Worm (Caenorhabditis elegans) whole organism, mixed stage, embryonic: ENCODE data around the gene smc-4.
A peak's percentile ranks its signal among the peaks of the same experiment; 100 is the strongest.

Experiments used
- M03D4.4 ChIP-seq: sonication (generic microtip); optimal IDR thresholded peaks from 2 replicates; lab custom pipeline; 2017; ENCODE audit warnings: mild to moderate bottlenecking, missing genetic modification characterization, missing compliant biosample characterization
- blmp-1 ChIP-seq: fragments of 150-350 bp; optimal IDR thresholded peaks from 2 replicates; lab custom pipeline; 2014; ENCODE audit warnings: missing biosample characterization, missing genetic modification characterization
- ceh-39 ChIP-seq: fragments of 150-350 bp; optimal IDR thresholded peaks from 2 replicates; lab custom pipeline; 2014; ENCODE audit warnings: missing biosample characterization, missing genetic modification characterization
- ceh-43 ChIP-seq: fragments of 200-800 bp; sonication (Bioruptor generic); optimal IDR thresholded peaks from 2 replicates; lab custom pipeline; 2018; ENCODE audit warnings: mild to moderate bottlenecking, missing genetic modification characterization, moderate library complexity, missing compliant biosample characterization
- ceh-83 ChIP-seq: fragments of 200-800 bp; sonication (Bioruptor generic); optimal IDR thresholded peaks from 2 replicates; lab custom pipeline; 2018; ENCODE audit warnings: mild to moderate bottlenecking, missing genetic modification characterization, missing compliant biosample characterization
- ces-1 ChIP-seq: fragments of 150-350 bp; optimal IDR thresholded peaks from 2 replicates; lab custom pipeline; 2014; ENCODE audit warnings: missing biosample characterization, missing genetic modification reagents, missing genetic modification characterization
- cnd-1 ChIP-seq: fragments of 200-800 bp; sonication (Bioruptor generic); optimal IDR thresholded peaks from 2 replicates; lab custom pipeline; 2018; ENCODE audit warnings: mild to moderate bottlenecking, missing genetic modification characterization, missing compliant biosample characterization
- drap-1 ChIP-seq: fragments of 200-800 bp; sonication (Bioruptor generic); optimal IDR thresholded peaks from 3 replicates; lab custom pipeline; 2018; ENCODE audit warnings: mild to moderate bottlenecking, missing genetic modification characterization, missing compliant biosample characterization
- lin-13 ChIP-seq: fragments of 150-350 bp; optimal IDR thresholded peaks from 2 replicates; lab custom pipeline; 2014; ENCODE audit warnings: missing biosample characterization, missing genetic modification characterization
- mab-5 ChIP-seq: fragments of 150-350 bp; optimal IDR thresholded peaks from 2 replicates; lab custom pipeline; 2014; ENCODE audit warnings: missing biosample characterization, missing genetic modification characterization
- mep-1 ChIP-seq: fragments of 150-350 bp; optimal IDR thresholded peaks from 2 replicates; lab custom pipeline; 2017; ENCODE audit warnings: missing biosample characterization, missing genetic modification reagents, missing genetic modification characterization, inconsistent platforms
- nhr-28 ChIP-seq: fragments of 150-350 bp; optimal IDR thresholded peaks from 2 replicates; lab custom pipeline; 2014; ENCODE audit warnings: missing biosample characterization, missing genetic modification characterization
- nhr-76 ChIP-seq: sonication (generic microtip); optimal IDR thresholded peaks from 2 replicates; lab custom pipeline; 2017; ENCODE audit warnings: missing biosample characterization, missing genetic modification characterization
- pha-4 ChIP-seq: fragments of 150-350 bp; optimal IDR thresholded peaks from 2 replicates; lab custom pipeline; 2018; ENCODE audit warnings: missing biosample characterization, missing genetic modification reagents, missing genetic modification characterization
- sem-2 ChIP-seq: fragments of 200-800 bp; sonication (Bioruptor generic); optimal IDR thresholded peaks from 2 replicates; lab custom pipeline; 2018; ENCODE audit warnings: mild to moderate bottlenecking, missing genetic modification characterization, missing compliant biosample characterization
- sptf-1 ChIP-seq: sonication (generic microtip); optimal IDR thresholded peaks from 2 replicates; lab custom pipeline; 2017; ENCODE audit warnings: mild to moderate bottlenecking, missing genetic modification characterization, moderate library complexity, missing compliant biosample characterization
- tbx-8 ChIP-seq: fragments of 200-800 bp; sonication (Bioruptor generic); optimal IDR thresholded peaks from 2 replicates; lab custom pipeline; 2018; ENCODE audit warnings: mild to moderate bottlenecking, missing genetic modification characterization, moderate library complexity, missing compliant biosample characterization
- unc-62 ChIP-seq: fragments of 150-350 bp; optimal IDR thresholded peaks from 2 replicates; lab custom pipeline; 2014; ENCODE audit warnings: missing biosample characterization, missing genetic modification reagents, missing genetic modification characterization
- ztf-11 ChIP-seq: fragments of 150-350 bp; optimal IDR thresholded peaks from 2 replicates; lab custom pipeline; 2014; ENCODE audit warnings: missing biosample characterization, missing genetic modification characterization

The smc-4 gene

DNA sequence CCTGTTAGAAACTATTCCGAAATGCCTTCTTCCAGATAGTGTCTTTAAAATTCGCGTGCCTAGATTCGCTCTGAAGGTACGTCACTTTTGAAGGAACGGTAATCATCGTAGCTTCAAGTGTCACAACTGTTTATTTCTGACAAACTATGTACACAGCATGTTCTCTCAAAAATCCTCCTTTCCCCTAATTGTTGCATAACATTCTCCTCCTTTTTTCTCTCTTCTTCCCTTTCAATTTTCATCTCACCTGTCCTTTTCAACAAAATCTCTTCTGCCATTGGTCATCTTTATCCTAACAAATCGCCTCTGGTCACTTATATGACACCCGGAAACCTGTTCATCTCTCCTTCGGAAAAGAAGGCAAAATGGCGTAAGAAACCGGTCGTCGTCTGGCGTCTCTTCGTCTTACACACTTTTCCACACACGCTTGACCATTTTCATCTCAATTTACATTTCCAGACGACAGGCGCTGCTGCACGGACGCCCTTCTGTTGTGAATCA lies 28.8 kb downstream of the smc-4 start, which contains the start of gene lips-3:
Gene lips-3 (plus strand): TSS at position 458 of the 501 bp plus-strand sequence.
- TF ChIP-seq unc-62 (GFP tag; lab: Kevin White, UChicago) = peak; percentile 7
- TF ChIP-seq ceh-39 (tag; lab: Kevin White, UChicago) = no peak
- TF ChIP-seq, all 35 proteins: peak for 1

- TF ChIP-seq mab-5 (tag; lab: Kevin White, UChicago) (no peak), ces-1 (peak; percentile 62)
- TF ChIP-seq, all 35 proteins: peak for 1
Observed at ce11 chrIII:4622375-4623130, 35.3 kb downstream of the smc-4 start, which contains the start of gene lron-5. lron-5 (plus strand) TSS chrIII:4623029.

DNA sequence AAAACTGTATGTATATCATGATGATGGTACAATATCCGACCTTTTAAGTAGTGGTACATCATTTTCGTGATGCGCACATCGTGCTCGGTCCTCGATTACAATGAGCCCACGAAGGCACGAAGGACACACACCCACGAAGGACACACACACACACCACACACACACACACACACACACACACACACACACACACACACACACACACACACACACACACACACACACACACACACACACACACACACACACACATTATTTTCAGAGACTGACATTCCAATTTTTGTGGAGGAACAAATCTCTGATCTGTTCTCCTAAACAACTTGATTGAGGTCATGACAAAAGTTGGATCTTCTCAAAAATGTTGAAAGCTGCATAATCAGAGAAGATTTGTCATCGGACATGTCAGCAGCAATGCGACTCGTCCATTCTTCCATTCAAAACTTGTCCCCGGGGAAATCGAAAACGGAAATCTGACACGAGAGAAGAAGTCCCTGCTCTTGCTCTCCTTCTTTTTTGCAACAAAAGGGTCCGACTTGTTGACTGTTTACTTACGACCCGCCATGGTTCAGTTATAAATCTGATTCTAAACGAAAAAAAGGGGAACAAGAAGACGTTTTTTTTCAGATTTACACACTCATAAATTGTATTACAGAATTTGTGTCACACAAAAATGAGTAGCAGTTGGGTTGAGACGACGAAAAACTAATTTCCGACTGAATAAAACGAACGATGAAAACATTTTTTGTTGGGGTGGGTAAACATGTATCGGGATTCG lies 39.0 kb downstream of the smc-4 start:
- TF ChIP-seq drap-1 = peak; percentile 28
- TF ChIP-seq sem-2 = peak; percentile 53
- TF ChIP-seq cnd-1 (tag; lab: Kevin White, UChicago) = peak; percentile 37
- peak; percentile 52 for TF ChIP-seq M03D4.4 (tag; lab: Kevin White, UChicago)
- TF ChIP-seq ces-1 = no peak

DNA sequence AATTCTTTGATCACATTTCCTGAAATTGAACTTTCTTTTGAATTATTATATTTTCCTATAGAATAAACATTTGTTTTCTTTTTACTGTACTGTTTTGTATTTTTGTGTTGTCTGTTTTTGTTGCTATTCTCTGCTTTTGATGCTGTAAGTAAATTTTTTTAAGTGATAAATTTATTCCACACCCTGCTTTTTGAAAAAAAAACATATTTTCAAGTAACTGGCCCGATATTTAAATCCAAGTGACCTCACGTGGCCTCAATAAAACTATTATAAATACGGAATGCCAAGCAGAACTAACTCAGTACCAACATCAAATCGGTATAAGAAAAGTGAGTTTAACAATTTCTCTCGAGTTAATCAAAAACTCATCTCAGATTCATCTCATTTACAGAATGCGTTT lies 40.9 kb downstream of the smc-4 start, which contains the start of gene clec-151:
Gene clec-151 (plus strand): TSS at position 301 of the 400 bp plus-strand sequence.
- TF ChIP-seq ztf-11 (tag; lab: Kevin White, UChicago) (no peak), nhr-28 (tag; lab: Kevin White, UChicago) (no peak), sem-2 (no peak), blmp-1 (tag; lab: Kevin White, UChicago) (no peak), nhr-76 (tag; lab: Kevin White, UChicago) (no peak), lin-13 (no peak), mab-5 (tag; lab: Kevin White, UChicago) (no peak), cnd-1 (tag; lab: Kevin White, UChicago) (no peak), ceh-43 (no peak)

DNA sequence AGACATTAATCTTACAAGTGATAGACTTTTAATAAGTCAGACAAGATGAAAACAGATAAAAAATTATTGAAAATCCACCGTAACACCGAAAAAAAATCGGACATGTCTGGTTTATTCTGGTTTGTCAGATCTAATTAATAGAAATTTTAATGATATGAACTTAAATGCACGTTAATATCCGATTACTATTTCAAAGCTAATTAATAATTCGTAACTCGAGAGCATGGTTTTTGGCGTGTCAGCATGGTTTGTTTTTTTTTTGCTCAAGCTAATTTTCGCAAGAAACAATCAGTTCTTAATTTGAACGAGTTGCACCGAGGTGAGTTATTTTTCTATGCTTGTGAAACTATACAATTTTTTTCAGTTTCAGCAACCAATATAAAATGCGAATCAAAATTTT lies 47.6 kb downstream of the smc-4 start, which contains the start of gene clec-153:
Gene clec-153 (plus strand): TSS at position 301 of the 400 bp plus-strand sequence.
- TF ChIP-seq mep-1 (tag; lab: Kevin White, UChicago) (no peak), ceh-83 (GFP tag; lab: Kevin White, UChicago) (no peak), pha-4 (tag; lab: Kevin White, UChicago) (no peak), sptf-1 (no peak), tbx-8 (GFP tag; lab: Kevin White, UChicago) (no peak)
